Fruit fly (Drosophila melanogaster) whole organism, embryonic: ENCODE results near the gene mRpL13.

ENCODE experiments used
- Bdp1 ChIP-seq: fragments of 200-800 bp; sonication (Bioruptor generic); optimal IDR thresholded peaks from 3 replicates; lab custom pipeline; 2016; ENCODE audit warnings: missing biosample characterization, missing genetic modification characterization
- Bgb ChIP-seq: fragments of 200-800 bp; sonication (Bioruptor generic); IDR thresholded peaks from 2 replicates; pipeline ENCODE4 v1.3.6; 2022; ENCODE audit warnings: missing biosample characterization, missing genetic modification characterization; ENCODE audit not compliant: partially characterized antibody
- BtbVII ChIP-seq: fragments of 200-800 bp; sonication (Bioruptor generic); optimal IDR thresholded peaks from 3 replicates; lab custom pipeline; 2017; ENCODE audit warnings: missing biosample characterization, mild to moderate bottlenecking, missing genetic modification characterization
- CG10209 ChIP-seq: fragments of 200-800 bp; sonication (Bioruptor generic); optimal IDR thresholded peaks from 3 replicates; lab custom pipeline; 2017; ENCODE audit warnings: missing biosample characterization, mild to moderate bottlenecking, missing genetic modification characterization, missing genetic modification reagents
- CG10959 ChIP-seq: fragments of 200-800 bp; sonication (Bioruptor generic); IDR thresholded peaks from 2 replicates; pipeline ENCODE4 v1.3.6; 2022; ENCODE audit warnings: missing biosample characterization, missing genetic modification characterization
- CG11456 ChIP-seq: fragments of 200-800 bp; sonication (Bioruptor generic); IDR thresholded peaks from 3 replicates; pipeline ENCODE4 v1.3.6; 2022; ENCODE audit warnings: missing biosample characterization, missing genetic modification characterization
- CG12155 ChIP-seq: fragments of 200-800 bp; sonication (Bioruptor generic); optimal IDR thresholded peaks from 3 replicates; lab custom pipeline; 2016; ENCODE audit warnings: missing biosample characterization, missing genetic modification characterization
- CG14710 ChIP-seq: fragments of 200-800 bp; sonication (Bioruptor generic); optimal IDR thresholded peaks from 3 replicates; lab custom pipeline; 2019; ENCODE audit warnings: missing biosample characterization, mild to moderate bottlenecking, missing genetic modification characterization, moderate library complexity
- CG15073 ChIP-seq: fragments of 200-800 bp; sonication (Bioruptor generic); optimal IDR thresholded peaks from 2 replicates; lab custom pipeline; 2016; ENCODE audit warnings: missing biosample characterization, missing genetic modification characterization
- CG15269 ChIP-seq: fragments of 200-800 bp; sonication (Bioruptor generic); optimal IDR thresholded peaks from 2 replicates; lab custom pipeline; 2018; ENCODE audit warnings: missing biosample characterization, mild to moderate bottlenecking, missing genetic modification characterization, moderate library complexity
- CG17328 ChIP-seq: fragments of 200-800 bp; sonication (Bioruptor generic); IDR thresholded peaks from 2 replicates; pipeline ENCODE4 v1.3.6; 2022; ENCODE audit warnings: missing biosample characterization, missing genetic modification characterization
- CG17802 ChIP-seq: fragments of 200-800 bp; sonication (Bioruptor generic); optimal IDR thresholded peaks from 2 replicates; lab custom pipeline; 2018; ENCODE audit warnings: missing biosample characterization, mild to moderate bottlenecking, missing genetic modification characterization, moderate library complexity
- CG18262 ChIP-seq: fragments of 200-800 bp; optimal IDR thresholded peaks from 3 replicates; lab custom pipeline; 2019; ENCODE audit warnings: missing biosample characterization, mild to moderate bottlenecking, missing genetic modification characterization, moderate library complexity
- CG2678 ChIP-seq: fragments of 200-800 bp; sonication (Bioruptor generic); optimal IDR thresholded peaks from 3 replicates; lab custom pipeline; 2019; ENCODE audit warnings: missing biosample characterization, mild to moderate bottlenecking, missing genetic modification characterization, moderate library complexity
- CG2875 ChIP-seq: fragments of 200-800 bp; sonication (Bioruptor generic); optimal IDR thresholded peaks from 2 replicates; lab custom pipeline; 2017; ENCODE audit warnings: missing biosample characterization, mild to moderate bottlenecking, missing genetic modification characterization, missing genetic modification reagents
- CG30431 ChIP-seq: fragments of 200-800 bp; sonication (Bioruptor generic); optimal IDR thresholded peaks from 2 replicates; lab custom pipeline; 2017; ENCODE audit warnings: missing biosample characterization, missing genetic modification characterization
- CG3281 ChIP-seq: fragments of 200-800 bp; sonication (Bioruptor generic); optimal IDR thresholded peaks from 3 replicates; lab custom pipeline; 2017; ENCODE audit warnings: missing biosample characterization, mild to moderate bottlenecking, missing genetic modification characterization
- CG3726 ChIP-seq: fragments of 200-800 bp; sonication (Bioruptor generic); IDR thresholded peaks from 3 replicates; pipeline ENCODE4, ENCODE4 v1.3.6; 2022; ENCODE audit warnings: missing biosample characterization, missing genetic modification characterization
- CG8478 ChIP-seq: fragments of >200 bp; optimal IDR thresholded peaks from 2 replicates; lab custom pipeline; 2018
- CG9817 ChIP-seq: fragments of 200-800 bp; sonication (Bioruptor generic); optimal IDR thresholded peaks from 2 replicates; lab custom pipeline; 2018; ENCODE audit warnings: missing biosample characterization, mild to moderate bottlenecking, missing genetic modification characterization, moderate library complexity
- Dp ChIP-seq: fragments of 200-800 bp; sonication (Bioruptor generic); optimal IDR thresholded peaks from 2 replicates; lab custom pipeline; 2018; ENCODE audit warnings: missing biosample characterization, mild to moderate bottlenecking, missing genetic modification characterization, moderate library complexity
- Elba2 ChIP-seq: fragments of 200-800 bp; sonication (Bioruptor generic); optimal IDR thresholded peaks from 3 replicates; lab custom pipeline; 2016; ENCODE audit warnings: missing biosample characterization, missing genetic modification characterization
- Fer1 ChIP-seq: fragments of 200-800 bp; sonication (Bioruptor generic); optimal IDR thresholded peaks from 2 replicates; lab custom pipeline; 2017; ENCODE audit warnings: missing biosample characterization, mild to moderate bottlenecking, missing genetic modification characterization
- H2.0 ChIP-seq: fragments of 200-800 bp; sonication (Bioruptor generic); IDR thresholded peaks from 2 replicates; pipeline ENCODE4 v1.3.6; 2022; ENCODE audit warnings: missing biosample characterization, missing genetic modification characterization
- HLH54F ChIP-seq: fragments of 200-800 bp; sonication (Bioruptor generic); optimal IDR thresholded peaks from 3 replicates; lab custom pipeline; 2016; ENCODE audit warnings: missing biosample characterization, missing genetic modification characterization
- HmgD ChIP-seq: fragments of 200-800 bp; sonication (Bioruptor generic); optimal IDR thresholded peaks from 3 replicates; lab custom pipeline; 2016; ENCODE audit warnings: missing biosample characterization, missing genetic modification characterization
- MTF-1 ChIP-seq: fragments of 200-800 bp; sonication (Bioruptor generic); optimal IDR thresholded peaks from 2 replicates; lab custom pipeline; 2018; ENCODE audit warnings: missing biosample characterization, mild to moderate bottlenecking, missing genetic modification characterization, borderline replicate concordance
- NK7.1 ChIP-seq: fragments of 200-800 bp; sonication (Bioruptor generic); optimal IDR thresholded peaks from 3 replicates; lab custom pipeline; 2016; ENCODE audit warnings: missing biosample characterization, missing genetic modification characterization
- Sox100B ChIP-seq: fragments of 200-800 bp; sonication (Bioruptor generic); optimal IDR thresholded peaks from 3 replicates; lab custom pipeline; 2018; ENCODE audit warnings: missing biosample characterization, mild to moderate bottlenecking, missing genetic modification characterization
- Vsx1 ChIP-seq: fragments of 200-800 bp; sonication (Bioruptor generic); optimal IDR thresholded peaks from 2 replicates; lab custom pipeline; 2017; ENCODE audit warnings: missing biosample characterization, mild to moderate bottlenecking, missing genetic modification characterization, missing genetic modification reagents
- abd-A ChIP-seq: fragments of 200-800 bp; sonication (Bioruptor generic); optimal IDR thresholded peaks from 3 replicates; lab custom pipeline; 2019; ENCODE audit warnings: missing biosample characterization, mild to moderate bottlenecking, missing genetic modification characterization, moderate library complexity
- bsh ChIP-seq, 2 experiments: fragments of 200-800 bp; sonication (Bioruptor generic); optimal IDR thresholded peaks; 2 replicates each; lab custom pipeline; 2017 to 2018; ENCODE audit warnings: mild to moderate bottlenecking in 2 of 2, missing biosample characterization in 2 of 2, missing genetic modification characterization in 2 of 2, moderate library complexity in 1 of 2
- corto ChIP-seq: fragments of 200-800 bp; sonication (Bioruptor generic); optimal IDR thresholded peaks from 2 replicates; lab custom pipeline; 2016; ENCODE audit warnings: missing biosample characterization, mild to moderate bottlenecking, missing genetic modification characterization, moderate library complexity
- crc ChIP-seq: fragments of 200-800 bp; sonication (Bioruptor generic); optimal IDR thresholded peaks from 2 replicates; lab custom pipeline; 2016; ENCODE audit warnings: missing biosample characterization, missing genetic modification characterization
- danr ChIP-seq: fragments of 200-800 bp; sonication (Bioruptor generic); IDR thresholded peaks from 2 replicates; pipeline ENCODE4 v1.3.6; 2022; ENCODE audit warnings: missing biosample characterization, missing genetic modification characterization
- dati ChIP-seq: fragments of 200-800 bp; sonication (Bioruptor generic); IDR thresholded peaks from 2 replicates; pipeline ENCODE4 v1.3.6; 2022; ENCODE audit warnings: missing biosample characterization, missing genetic modification characterization
- exex ChIP-seq: fragments of 200-800 bp; sonication (Bioruptor generic); optimal IDR thresholded peaks from 4 replicates; lab custom pipeline; 2018; ENCODE audit warnings: missing biosample characterization, mild to moderate bottlenecking, missing genetic modification characterization, moderate library complexity
- fd102C ChIP-seq: fragments of 200-800 bp; sonication (Bioruptor generic); optimal IDR thresholded peaks from 2 replicates; lab custom pipeline; 2018; ENCODE audit warnings: missing biosample characterization, mild to moderate bottlenecking, missing genetic modification characterization, moderate library complexity
- fu2 ChIP-seq: fragments of 200-800 bp; sonication (Bioruptor generic); optimal IDR thresholded peaks from 2 replicates; lab custom pipeline; 2016; ENCODE audit warnings: missing biosample characterization, missing genetic modification characterization
- gce ChIP-seq: fragments of 200-800 bp; sonication (Bioruptor generic); IDR thresholded peaks from 3 replicates; pipeline ENCODE4 v1.3.6; 2022; ENCODE audit warnings: missing biosample characterization, missing genetic modification characterization
- gcm ChIP-seq: fragments of 200-800 bp; sonication (Bioruptor generic); optimal IDR thresholded peaks from 2 replicates; lab custom pipeline; 2019; ENCODE audit warnings: missing biosample characterization, mild to moderate bottlenecking, missing genetic modification characterization, moderate library complexity
- nerfin-2 ChIP-seq: fragments of 200-800 bp; sonication (Bioruptor generic); IDR thresholded peaks from 2 replicates; pipeline ENCODE4 v1.3.6; 2022; ENCODE audit warnings: missing biosample characterization, missing genetic modification characterization; ENCODE audit not compliant: partially characterized antibody
- peb ChIP-seq: fragments of 200-800 bp; sonication (Bioruptor generic); IDR thresholded peaks from 2 replicates; pipeline ENCODE4 v1.3.6; 2022; ENCODE audit warnings: missing biosample characterization, missing genetic modification characterization
- pros ChIP-seq: fragments of 200-800 bp; sonication (Bioruptor generic); optimal IDR thresholded peaks from 3 replicates; lab custom pipeline; 2019; ENCODE audit warnings: missing biosample characterization, mild to moderate bottlenecking, missing genetic modification characterization, moderate library complexity
- pzg ChIP-seq: fragments of 200-800 bp; sonication (Bioruptor generic); optimal IDR thresholded peaks from 3 replicates; lab custom pipeline; 2018; ENCODE audit warnings: missing biosample characterization, mild to moderate bottlenecking, missing genetic modification characterization, moderate library complexity
- salm ChIP-seq: fragments of 200-800 bp; sonication (Bioruptor generic); optimal IDR thresholded peaks from 2 replicates; lab custom pipeline; 2018; ENCODE audit warnings: missing biosample characterization, mild to moderate bottlenecking, missing genetic modification characterization
- sens ChIP-seq: fragments of 200-800 bp; sonication (Bioruptor generic); peaks from one replicate; lab custom pipeline; 2016; ENCODE audit warnings: missing biosample characterization, missing genetic modification characterization
- tin ChIP-seq: fragments of 200-800 bp; sonication (Bioruptor generic); optimal IDR thresholded peaks from 3 replicates; lab custom pipeline; 2016; ENCODE audit warnings: missing biosample characterization, missing genetic modification characterization
- tx ChIP-seq: fragments of 200-800 bp; sonication (Bioruptor generic); optimal IDR thresholded peaks from 2 replicates; lab custom pipeline; 2016; ENCODE audit warnings: missing biosample characterization, missing genetic modification characterization
- vvl ChIP-seq: fragments of 200-800 bp; sonication (Bioruptor generic); IDR thresholded peaks from 2 replicates; pipeline ENCODE4 v1.3.6; 2022; ENCODE audit warnings: missing biosample characterization, missing genetic modification characterization
- zfh1 ChIP-seq: fragments of 200-800 bp; sonication (Bioruptor generic); IDR thresholded peaks from 3 replicates; pipeline ENCODE4 v1.3.6; 2022; ENCODE audit warnings: missing biosample characterization, missing genetic modification characterization

mRpL13 gene

DNA sequence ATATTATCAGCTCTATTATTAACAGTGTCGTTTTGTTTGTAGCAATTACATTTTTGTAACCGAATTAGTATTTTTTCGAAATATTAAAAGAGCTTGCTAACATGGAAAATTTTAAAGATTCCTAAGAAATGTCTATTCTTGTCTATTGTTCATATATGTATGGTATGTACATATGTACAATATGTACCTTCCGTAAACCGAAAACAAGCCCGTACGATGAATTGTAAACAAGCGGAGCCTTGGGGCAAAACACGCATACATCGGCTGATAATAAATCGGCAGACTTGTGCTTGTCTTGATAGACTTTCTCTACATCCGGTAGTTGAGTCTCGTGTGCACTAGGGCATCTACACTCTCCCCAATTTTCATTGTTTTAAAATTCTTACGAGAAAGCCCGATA, 36.2 kb downstream of the mRpL13 start (continued):
- no peak for TF ChIP-seq CG11456 (GFP tag; lab: Robert Waterston, UW)
- no peak for TF ChIP-seq HLH54F (GFP tag; lab: Kevin White, UChicago)
- peak; percentile 7 for TF ChIP-seq BtbVII (GFP tag; lab: Kevin White, UChicago)
- peak; percentile 85 for TF ChIP-seq sens (GFP tag; lab: Kevin White, UChicago)
- peak; percentile 58 for TF ChIP-seq Vsx1 (GFP tag; lab: Kevin White, UChicago)
- peak; percentile 41; the same call in 1 of the 2 replicates for TF ChIP-seq CG10959 (GFP tag; lab: Robert Waterston, UW)
- peak; percentile 72; the same call in 2 of the 3 replicates for TF ChIP-seq zfh1 (GFP tag; lab: Robert Waterston, UW)
- no peak for TF ChIP-seq crc (GFP tag; lab: Kevin White, UChicago)
- peak; percentile 50 for TF ChIP-seq Fer1
- TF ChIP-seq bsh (GFP tag; optimal IDR thresholded peaks at IDR 0.05; lab: Kevin White, UChicago): peak in 1 of 2 experiments; percentile 79
- peak; percentile 54 for TF ChIP-seq CG10209 (GFP tag; lab: Kevin White, UChicago)
- no peak for TF ChIP-seq Bgb (GFP tag; lab: Robert Waterston, UW)
- no peak for TF ChIP-seq CG15073
- TF ChIP-seq H2.0 (GFP tag; lab: Robert Waterston, UW): no peak
- no peak for TF ChIP-seq fd102C (GFP tag; lab: Kevin White, UChicago)
- peak; percentile 55 for TF ChIP-seq Sox100B (GFP tag; lab: Kevin White, UChicago)
- TF ChIP-seq fu2 (GFP tag; lab: Kevin White, UChicago): no peak
- peak; percentile 49; the same call in 1 of the 3 replicates for TF ChIP-seq gce
- no peak for TF ChIP-seq CG17802 (tag; lab: Kevin White, UChicago)
- no peak for TF ChIP-seq salm (tag; lab: Kevin White, UChicago)
- no peak for TF ChIP-seq Elba2
- no peak for TF ChIP-seq peb
- no peak for TF ChIP-seq pros
- TF ChIP-seq danr (GFP tag; lab: Robert Waterston, UW): no peak
- TF ChIP-seq nerfin-2 (GFP tag; lab: Robert Waterston, UW): no peak
- TF ChIP-seq CG3281: peak; percentile 8
- TF ChIP-seq CG18262 (tag; lab: Kevin White, UChicago): peak; percentile 36
- TF ChIP-seq Bdp1 (GFP tag; lab: Kevin White, UChicago): no peak
- no peak for TF ChIP-seq CG3726
- TF ChIP-seq abd-A: no peak
- no peak for TF ChIP-seq CG30431 (GFP tag; lab: Kevin White, UChicago)
- no peak for TF ChIP-seq Dp (GFP tag; lab: Kevin White, UChicago)
- TF ChIP-seq MTF-1 (GFP tag; lab: Kevin White, UChicago): peak; percentile 86
- TF ChIP-seq CG14710 (tag; lab: Kevin White, UChicago): peak; percentile 36
- peak; percentile 32; the same call in 1 of the 2 replicates for TF ChIP-seq CG17328 (GFP tag; lab: Robert Waterston, UW)
- TF ChIP-seq pzg: no peak
- no peak for TF ChIP-seq tin (GFP tag; lab: Kevin White, UChicago)
- TF ChIP-seq CG2678 (tag; lab: Kevin White, UChicago): peak; percentile 54
- no peak for TF ChIP-seq tx (GFP tag; lab: Kevin White, UChicago)
- peak; percentile 73 for TF ChIP-seq CG2875 (GFP tag; lab: Kevin White, UChicago)
- no peak for TF ChIP-seq dati (GFP tag; lab: Robert Waterston, UW)
- no peak for TF ChIP-seq CG8478 (lab: Kevin White, UChicago)
- no peak for TF ChIP-seq NK7.1 (GFP tag; lab: Kevin White, UChicago)
- TF ChIP-seq CG15269 (tag; lab: Kevin White, UChicago): no peak
- peak; percentile 9 for TF ChIP-seq CG9817 (tag; lab: Kevin White, UChicago)
- no peak for TF ChIP-seq CG12155 (GFP tag; lab: Kevin White, UChicago)
- peak; percentile 16 for TF ChIP-seq gcm
- TF ChIP-seq corto: no peak
- no peak for TF ChIP-seq HmgD (GFP tag; lab: Kevin White, UChicago)
- no peak for TF ChIP-seq vvl
- TF ChIP-seq exex (tag; lab: Kevin White, UChicago): no peak
